ENCODE assay signal across 4 worm cellular contexts in genomic region chrIII:4986790-4987259, ce11.
TF ChIP-seq lines count a peak whose summit lies in the region.

Gene C27F2.10 (minus strand): TSS chrIII:4986898.
Gene wdr-60 (plus strand): TSS chrIII:4987209.

TF ChIP-seq in whole organism, L2 larva, 48 proteins besides CTCF, POLR2A, EP300 and RAD21:
- TF ChIP-seq gmeb-1 (tag; optimal IDR thresholded peaks at IDR 0.05; lab: Kevin White, UChicago), result peak; percentile 80
- TF ChIP-seq sma-9 (GFP tag; optimal IDR thresholded peaks at IDR 0.05; lab: Kevin White, UChicago), result peak; percentile 12
- no peak for TF ChIP-seq sma-9 (tag; optimal IDR thresholded peaks at IDR 0.05; lab: Kevin White, UChicago)
- peak in 1 of 2 experiments; percentile 55 for TF ChIP-seq lsy-2 (tag; optimal IDR thresholded peaks at IDR 0.05; lab: Kevin White, UChicago)
- no peak for TF ChIP-seq sem-4 (tag; optimal IDR thresholded peaks at IDR 0.05; lab: Kevin White, UChicago)

TF ChIP-seq in whole organism, L4 larva, 104 proteins besides CTCF, POLR2A, EP300 and RAD21:
- no peak for TF ChIP-seq D1046.2 (GFP tag; IDR thresholded peaks at IDR 0.05; lab: Robert Waterston, UW)
- TF ChIP-seq lsy-2 (tag; optimal IDR thresholded peaks at IDR 0.05; lab: Kevin White, UChicago), result peak in 1 of 2 experiments; percentile 4
- no peak for TF ChIP-seq hlh-11 (tag; optimal IDR thresholded peaks at IDR 0.05; lab: Kevin White, UChicago)
- TF ChIP-seq vab-7 (GFP tag; IDR thresholded peaks at IDR 0.05; lab: Robert Waterston, UW), result no peak
- peak in 1 of 2 experiments; percentile 31 for TF ChIP-seq hif-1 (tag; optimal IDR thresholded peaks at IDR 0.05; lab: Kevin White, UChicago)
- peak; percentile 92 for TF ChIP-seq mes-2 (tag; optimal IDR thresholded peaks at IDR 0.05; lab: Kevin White, UChicago; ENCODE audit: poor library complexity, severe bottlenecking)
- no peak for TF ChIP-seq ceh-62 (tag; optimal IDR thresholded peaks at IDR 0.05; lab: Kevin White, UChicago)
- TF ChIP-seq zfp-2 (tag; optimal IDR thresholded peaks at IDR 0.05; lab: Kevin White, UChicago), result no peak
- no peak for TF ChIP-seq nhr-10 (tag; optimal IDR thresholded peaks at IDR 0.05; lab: Kevin White, UChicago)
- TF ChIP-seq F49E8.2 (tag; optimal IDR thresholded peaks at IDR 0.05; lab: Kevin White, UChicago; ENCODE audit: borderline replicate concordance), result no peak
- no peak for TF ChIP-seq unc-130 (GFP tag; optimal IDR thresholded peaks at IDR 0.05; lab: Kevin White, UChicago)
- no peak for TF ChIP-seq mxl-2 (GFP tag; conservative IDR thresholded peaks at IDR 0.05; lab: Robert Waterston, UW)
- peak; percentile 82 for TF ChIP-seq dpl-1 (GFP tag; optimal IDR thresholded peaks at IDR 0.05; lab: Kevin White, UChicago)
- TF ChIP-seq zag-1 (tag; optimal IDR thresholded peaks at IDR 0.05; lab: Kevin White, UChicago), result no peak
- TF ChIP-seq lir-3 (tag; optimal IDR thresholded peaks at IDR 0.05; lab: Kevin White, UChicago), result no peak
- TF ChIP-seq nhr-76 (tag; optimal IDR thresholded peaks at IDR 0.05; lab: Kevin White, UChicago), result no peak
- no peak for TF ChIP-seq nhr-42 (GFP tag; IDR thresholded peaks at IDR 0.05; lab: Robert Waterston, UW)
- no peak for TF ChIP-seq lin-15B (tag; optimal IDR thresholded peaks at IDR 0.05; lab: Kevin White, UChicago)

TF ChIP-seq in whole organism, late embryonic, 69 proteins besides CTCF, POLR2A, EP300 and RAD21:
- TF ChIP-seq mec-3 (tag; optimal IDR thresholded peaks at IDR 0.05; lab: Kevin White, UChicago; ENCODE audit: borderline replicate concordance) (peak; percentile 21), T23F11.4 (GFP tag; optimal IDR thresholded peaks at IDR 0.05; lab: Kevin White, UChicago) (no peak), ref-2 (tag; optimal IDR thresholded peaks at IDR 0.05; lab: Kevin White, UChicago) (peak; percentile 18), pag-3 (tag; optimal IDR thresholded peaks at IDR 0.05; lab: Kevin White, UChicago; ENCODE audit: borderline replicate concordance) (no peak), tbx-2 (tag; optimal IDR thresholded peaks at IDR 0.05; lab: Kevin White, UChicago) (peak; percentile 59), tbx-7 (tag; optimal IDR thresholded peaks at IDR 0.05; lab: Kevin White, UChicago) (peak; percentile 63), C08G9.2 (tag; optimal IDR thresholded peaks at IDR 0.05; lab: Kevin White, UChicago) (peak; percentile 83), sdc-2 (tag; optimal IDR thresholded peaks at IDR 0.05; lab: Kevin White, UChicago) (no peak), ceh-31 (tag; optimal IDR thresholded peaks at IDR 0.05; lab: Kevin White, UChicago) (peak; percentile 68), nhr-11 (tag; optimal IDR thresholded peaks at IDR 0.05; lab: Kevin White, UChicago) (no peak), ets-4 (tag; optimal IDR thresholded peaks at IDR 0.05; lab: Kevin White, UChicago) (peak; percentile 94), ceh-2 (tag; optimal IDR thresholded peaks at IDR 0.05; lab: Kevin White, UChicago) (peak; percentile 58)

TF ChIP-seq in whole organism, mixed stage, embryonic, 35 proteins besides CTCF, POLR2A, EP300 and RAD21:
- TF ChIP-seq lin-13 (tag; optimal IDR thresholded peaks at IDR 0.05; lab: Kevin White, UChicago) (peak; percentile 8), mep-1 (tag; optimal IDR thresholded peaks at IDR 0.05; lab: Kevin White, UChicago) (peak; percentile 3), nhr-28 (tag; optimal IDR thresholded peaks at IDR 0.05; lab: Kevin White, UChicago) (no peak), elt-1 (tag; optimal IDR thresholded peaks at IDR 0.05; lab: Kevin White, UChicago; ENCODE audit: borderline replicate concordance, insufficient read depth) (no peak)
